Fruit fly (Drosophila melanogaster) whole organism, wandering third instar larva: ENCODE data around the gene Osi9.
A peak's percentile ranks its signal among the peaks of the same experiment; 100 is the strongest.

Experiments used
- Abd-B ChIP-seq: fragments of >200 bp; optimal IDR thresholded peaks from 2 replicates; lab custom pipeline; 2017; ENCODE audit warnings: missing biosample characterization, missing genetic modification characterization
- CG32264 ChIP-seq: fragments of 200-800 bp; sonication (Bioruptor generic); optimal IDR thresholded peaks from 2 replicates; lab custom pipeline; 2016; ENCODE audit warnings: missing biosample characterization, missing genetic modification characterization
- CG9705 ChIP-seq: fragments of 200-800 bp; sonication (Bioruptor generic); optimal IDR thresholded peaks from 2 replicates; lab custom pipeline; 2018; ENCODE audit warnings: missing biosample characterization, mild to moderate bottlenecking, missing genetic modification characterization
- CrebA ChIP-seq: fragments of 200-800 bp; sonication (Bioruptor generic); optimal IDR thresholded peaks from 2 replicates; lab custom pipeline; 2016; ENCODE audit warnings: missing biosample characterization, mild to moderate bottlenecking, missing genetic modification characterization, borderline replicate concordance
- Dfd ChIP-seq: fragments of >200 bp; optimal IDR thresholded peaks from 2 replicates; lab custom pipeline; 2017; ENCODE audit warnings: missing biosample characterization, missing genetic modification characterization
- Hnf4 ChIP-seq: fragments of 200-800 bp; sonication (Bioruptor generic); optimal IDR thresholded peaks from 2 replicates; lab custom pipeline; 2016; ENCODE audit warnings: missing biosample characterization, mild to moderate bottlenecking, missing genetic modification characterization
- Hr78 ChIP-seq: fragments of >200 bp; optimal IDR thresholded peaks from 2 replicates; lab custom pipeline; 2017; ENCODE audit warnings: missing biosample characterization, missing genetic modification characterization
- Hr83 ChIP-seq: fragments of 200-300 bp; sonication (Bioruptor generic); optimal IDR thresholded peaks from 2 replicates; lab custom pipeline; 2016; ENCODE audit warnings: missing biosample characterization, mild to moderate bottlenecking, missing genetic modification characterization, moderate library complexity; ENCODE audit not compliant: poor library complexity, severe bottlenecking
- Mio ChIP-seq: sonication (Bioruptor generic); optimal IDR thresholded peaks from 2 replicates; lab custom pipeline; 2016; ENCODE audit warnings: missing biosample characterization, missing genetic modification characterization
- Myc ChIP-seq: fragments of >200 bp; optimal IDR thresholded peaks from 2 replicates; lab custom pipeline; 2017
- N ChIP-seq: fragments of >200 bp; optimal IDR thresholded peaks from 2 replicates; lab custom pipeline; 2018; ENCODE audit warnings: missing biosample characterization, missing external identifiers, missing genetic modification characterization
- OdsH ChIP-seq: fragments of 200-800 bp; sonication (Bioruptor generic); optimal IDR thresholded peaks from 2 replicates; lab custom pipeline; 2016; ENCODE audit warnings: missing biosample characterization, mild to moderate bottlenecking, missing genetic modification characterization
- Rel ChIP-seq, 2 experiments: fragments of 200-800 bp; sonication (Bioruptor generic) in 1 of 2; optimal IDR thresholded peaks; 2 replicates in 1 of 2; 3 replicates in 1 of 2; lab custom pipeline; 2016 to 2019; ENCODE audit warnings: mild to moderate bottlenecking in 2 of 2, missing biosample characterization in 2 of 2, missing genetic modification characterization in 2 of 2, moderate library complexity in 1 of 2
- Sp1 ChIP-seq: fragments of 200-800 bp; sonication (Bioruptor generic); optimal IDR thresholded peaks from 3 replicates; lab custom pipeline; 2019; ENCODE audit warnings: missing biosample characterization, mild to moderate bottlenecking, missing genetic modification characterization, moderate library complexity
- Vsx2 ChIP-seq: fragments of 200-300, 225-300 bp; sonication (Bioruptor generic); optimal IDR thresholded peaks from 2 replicates; lab custom pipeline; 2018; ENCODE audit warnings: missing biosample characterization, missing genetic modification characterization; ENCODE audit not compliant: partially characterized antibody
- br ChIP-seq: fragments of 200-800 bp; sonication (Bioruptor generic); optimal IDR thresholded peaks from 2 replicates; lab custom pipeline; 2016; ENCODE audit warnings: missing biosample characterization, missing genetic modification characterization
- brk ChIP-seq: fragments of 200-800 bp; sonication (Bioruptor generic); optimal IDR thresholded peaks from 2 replicates; lab custom pipeline; 2016; ENCODE audit warnings: missing biosample characterization, mild to moderate bottlenecking, missing genetic modification characterization
- dl ChIP-seq, 2 experiments: fragments of 175-275, 200-275 bp in 1 of 2; fragments of 200-275 bp in 1 of 2; sonication (Bioruptor generic); optimal IDR thresholded peaks; lab custom pipeline; 2018; ENCODE audit warnings: mild to moderate bottlenecking in 2 of 2, missing biosample characterization in 2 of 2, missing genetic modification characterization in 2 of 2, moderate library complexity in 2 of 2; ENCODE audit not compliant: partially characterized antibody in 2 of 2, insufficient read depth in 1 of 2
- dmrt93B ChIP-seq: fragments of 200-800 bp; sonication (Bioruptor generic); optimal IDR thresholded peaks from 2 replicates; lab custom pipeline; 2018; ENCODE audit warnings: missing biosample characterization, mild to moderate bottlenecking, missing genetic modification characterization
- dsf ChIP-seq: sonication (Bioruptor generic); optimal IDR thresholded peaks from 2 replicates; lab custom pipeline; 2016; ENCODE audit warnings: missing biosample characterization, missing genetic modification characterization, borderline replicate concordance
- ey ChIP-seq: fragments of 200-800 bp; sonication (Bioruptor generic); optimal IDR thresholded peaks from 2 replicates; lab custom pipeline; 2016; ENCODE audit warnings: missing biosample characterization, missing genetic modification characterization
- foxo ChIP-seq, 2 experiments: fragments of 200-800 bp; sonication (Bioruptor generic); optimal IDR thresholded peaks; 2 replicates in 1 of 2; 3 replicates in 1 of 2; lab custom pipeline; 2016 to 2017; ENCODE audit warnings: missing biosample characterization in 2 of 2, missing genetic modification characterization in 2 of 2
- h ChIP-seq: fragments of 200-800 bp; sonication (Bioruptor generic); optimal IDR thresholded peaks from 3 replicates; lab custom pipeline; 2016; ENCODE audit warnings: missing biosample characterization, mild to moderate bottlenecking, missing genetic modification characterization
- jim ChIP-seq: fragments of 175-275, 200-325 bp; sonication (Bioruptor generic); optimal IDR thresholded peaks from 2 replicates; lab custom pipeline; 2016; ENCODE audit warnings: missing biosample characterization, mild to moderate bottlenecking, missing genetic modification characterization
- lola ChIP-seq: fragments of >200 bp; optimal IDR thresholded peaks from 2 replicates; lab custom pipeline; 2017; ENCODE audit warnings: missing biosample characterization, missing genetic modification characterization
- pan ChIP-seq: fragments of >200 bp; optimal IDR thresholded peaks from 2 replicates; lab custom pipeline; 2017
- psq ChIP-seq: fragments of 200-800 bp; sonication (Bioruptor generic); optimal IDR thresholded peaks from 3 replicates; lab custom pipeline; 2017; ENCODE audit warnings: missing biosample characterization, mild to moderate bottlenecking, missing genetic modification characterization, moderate library complexity
- sage ChIP-seq: fragments of 200-800 bp; sonication (Bioruptor generic); optimal IDR thresholded peaks from 2 replicates; lab custom pipeline; 2016; ENCODE audit warnings: missing biosample characterization, mild to moderate bottlenecking, missing genetic modification characterization
- tai ChIP-seq: sonication (Bioruptor generic); optimal IDR thresholded peaks from 2 replicates; lab custom pipeline; 2016; ENCODE audit warnings: missing biosample characterization, missing genetic modification characterization
- usp ChIP-seq: fragments of >200 bp; optimal IDR thresholded peaks from 2 replicates; lab custom pipeline; 2017; ENCODE audit warnings: missing biosample characterization, missing genetic modification characterization
- woc ChIP-seq: sonication (Bioruptor generic); optimal IDR thresholded peaks from 2 replicates; lab custom pipeline; 2016; ENCODE audit warnings: missing biosample characterization, mild to moderate bottlenecking, missing genetic modification characterization

Gene Osi9

dm6 chr3R:6229055-6229841 is 30.8 kb upstream of the Osi9 start:
- TF ChIP-seq psq (GFP tag; lab: Kevin White, UChicago) (no peak), Vsx2 (no peak), Mio (GFP tag; lab: Kevin White, UChicago) (no peak), Myc (no peak), Rel (GFP tag; optimal IDR thresholded peaks at IDR 0.05; lab: Kevin White, UChicago) (no peak), Rel (tag; optimal IDR thresholded peaks at IDR 0.05; lab: Kevin White, UChicago) (peak; percentile 57), Hr83 (GFP tag; lab: Kevin White, UChicago) (no peak)

- TF ChIP-seq h (GFP tag; lab: Kevin White, UChicago) (no peak), Dfd (GFP tag; lab: Kevin White, UChicago) (no peak), brk (GFP tag; lab: Kevin White, UChicago) (no peak), ey (GFP tag; lab: Kevin White, UChicago) (no peak), CG9705 (GFP tag; lab: Kevin White, UChicago) (no peak), Rel (GFP tag; optimal IDR thresholded peaks at IDR 0.05; lab: Kevin White, UChicago) (no peak), Rel (tag; optimal IDR thresholded peaks at IDR 0.05; lab: Kevin White, UChicago) (no peak), Hr78 (GFP tag; lab: Kevin White, UChicago) (no peak), CG32264 (GFP tag; lab: Kevin White, UChicago) (no peak), tai (GFP tag; lab: Kevin White, UChicago) (no peak), Hnf4 (GFP tag; lab: Kevin White, UChicago) (no peak), dmrt93B (GFP tag; lab: Kevin White, UChicago) (no peak), Mio (GFP tag; lab: Kevin White, UChicago) (no peak), Hr83 (GFP tag; lab: Kevin White, UChicago) (no peak), dsf (GFP tag; lab: Kevin White, UChicago) (no peak), OdsH (no peak), Vsx2 (no peak), N (no peak), lola (GFP tag; lab: Kevin White, UChicago) (no peak)
These were observed 29.7 kb upstream of the Osi9 start for dm6 chr3R:6230298-6230697.

DNA sequence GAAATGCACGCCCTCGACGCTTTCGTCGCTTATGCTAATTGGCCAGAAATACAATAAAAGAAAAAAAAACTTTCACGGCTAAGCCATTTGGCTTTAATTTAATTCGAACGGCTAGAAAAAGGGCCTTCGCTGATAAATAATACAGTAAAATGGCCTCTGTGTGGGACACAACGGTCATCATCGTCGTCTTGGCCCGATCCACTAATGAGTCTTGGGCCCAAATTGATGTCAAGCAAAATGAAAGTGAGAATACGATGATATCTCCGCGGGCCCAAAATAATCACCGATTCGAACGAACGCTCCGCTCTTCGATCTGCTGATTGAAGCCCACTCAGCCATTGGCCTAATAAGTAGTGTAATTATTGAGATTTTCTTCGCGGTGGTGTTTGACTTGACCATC is 28.6 kb upstream of the Osi9 start:
- TF ChIP-seq woc (no peak), Vsx2 (no peak), CG9705 (GFP tag; lab: Kevin White, UChicago) (no peak), N (no peak), sage (no peak), h (GFP tag; lab: Kevin White, UChicago) (no peak), Hr83 (GFP tag; lab: Kevin White, UChicago) (no peak), dl (GFP tag; optimal IDR thresholded peaks at IDR 0.05; lab: Kevin White, UChicago; ENCODE audit: insufficient read depth in 1 of 2, partially characterized antibody in 2 of 2) (no peak), pan (lab: Kevin White, UChicago) (no peak), lola (GFP tag; lab: Kevin White, UChicago) (no peak), Rel (GFP tag; optimal IDR thresholded peaks at IDR 0.05; lab: Kevin White, UChicago) (no peak), Rel (tag; optimal IDR thresholded peaks at IDR 0.05; lab: Kevin White, UChicago) (no peak), Sp1 (GFP tag; lab: Kevin White, UChicago) (no peak)

DNA sequence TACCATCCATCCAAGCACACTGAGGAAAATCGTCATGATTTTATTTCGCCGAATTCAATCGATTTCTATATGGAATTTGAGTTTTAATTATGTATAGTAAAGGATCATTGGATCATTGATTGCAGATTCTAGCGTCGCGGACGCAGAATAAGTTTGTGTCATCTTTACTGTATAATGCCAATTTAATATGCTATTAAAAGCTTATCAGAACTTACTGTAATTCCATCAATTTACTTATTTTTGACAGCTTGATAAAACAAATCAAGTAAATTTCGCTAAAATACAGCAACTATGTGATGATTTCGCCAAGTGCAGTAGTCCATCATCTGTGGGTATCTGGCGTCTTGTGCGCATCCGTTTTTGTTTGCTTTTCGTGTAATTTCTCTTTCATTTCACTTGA is 26.9 kb upstream of the Osi9 start:
- no peak for TF ChIP-seq CG9705 (GFP tag; lab: Kevin White, UChicago)
- TF ChIP-seq brk (GFP tag; lab: Kevin White, UChicago): no peak
- TF ChIP-seq Myc: no peak
- TF ChIP-seq Abd-B (GFP tag; lab: Kevin White, UChicago): no peak
- TF ChIP-seq tai (GFP tag; lab: Kevin White, UChicago): no peak
- no peak for TF ChIP-seq dl (GFP tag; optimal IDR thresholded peaks at IDR 0.05; lab: Kevin White, UChicago; ENCODE audit: insufficient read depth in 1 of 2, partially characterized antibody in 2 of 2)
- no peak for TF ChIP-seq OdsH
- TF ChIP-seq Dfd (GFP tag; lab: Kevin White, UChicago): no peak
- TF ChIP-seq usp (GFP tag; lab: Kevin White, UChicago): no peak
- TF ChIP-seq Rel (GFP tag; optimal IDR thresholded peaks at IDR 0.05; lab: Kevin White, UChicago): no peak
- no peak for TF ChIP-seq Rel (tag; optimal IDR thresholded peaks at IDR 0.05; lab: Kevin White, UChicago)
- no peak for TF ChIP-seq CG32264 (GFP tag; lab: Kevin White, UChicago)
- TF ChIP-seq br (GFP tag; lab: Kevin White, UChicago): no peak
- no peak for TF ChIP-seq foxo (GFP tag; optimal IDR thresholded peaks at IDR 0.05; lab: Kevin White, UChicago)
- TF ChIP-seq Hr83 (GFP tag; lab: Kevin White, UChicago): no peak
- no peak for TF ChIP-seq CrebA
- TF ChIP-seq jim (GFP tag; lab: Kevin White, UChicago): no peak
- TF ChIP-seq Mio (GFP tag; lab: Kevin White, UChicago): no peak
